Worm (Caenorhabditis elegans): ENCODE results near the gene rpl-15.

DNA sequence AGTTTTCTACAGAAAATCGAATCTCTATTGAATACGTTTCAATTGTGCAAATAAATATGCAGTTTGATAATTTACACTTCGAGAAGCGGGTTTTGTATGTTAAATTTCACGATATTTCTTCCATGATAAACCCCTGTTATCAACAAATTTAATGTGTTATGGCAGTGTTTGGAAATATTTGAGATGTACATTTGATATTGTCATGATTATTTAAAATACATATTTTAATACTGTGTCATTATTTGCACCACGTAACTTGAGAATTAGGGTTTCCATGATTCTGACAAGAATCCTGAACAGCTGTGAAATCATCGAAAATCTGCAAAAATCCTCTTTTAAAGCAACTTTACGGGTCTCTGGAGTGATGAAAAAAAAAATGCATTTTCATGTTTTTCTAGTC lies 16.1 kb upstream of the rpl-15 start, which contains the start of gene K11H12.11:
- TF ChIP-seq elt-3 (tag; optimal IDR thresholded peaks at IDR 0.05) (no peak), ces-1 (GFP tag; optimal IDR thresholded peaks at IDR 0.05) (no peak), snpc-4 (tag; optimal IDR thresholded peaks at IDR 0.05) (no peak), lsy-2 (tag; optimal IDR thresholded peaks at IDR 0.05) (no peak), lin-13 (tag; optimal IDR thresholded peaks at IDR 0.05) (no peak), blmp-1 (tag; optimal IDR thresholded peaks at IDR 0.05) (no peak), tbx-8 (GFP tag; optimal IDR thresholded peaks at IDR 0.05) (no peak), ham-2 (GFP tag; optimal IDR thresholded peaks at IDR 0.05) (no peak), mls-2 (tag; optimal IDR thresholded peaks at IDR 0.05) (no peak)

Data from whole organism, mixed stage, embryonic.